Worm (Caenorhabditis elegans) whole organism, L4/young adult: ENCODE data around the gene F42A6.6.

ENCODE experiments used
- W03F9.2 ChIP-seq: fragments of 150-350 bp; optimal IDR thresholded peaks from 2 replicates; lab custom pipeline; 2014; ENCODE audit warnings: missing biosample characterization, missing genetic modification characterization
- dao-5 ChIP-seq: sonication (generic microtip); optimal IDR thresholded peaks from 2 replicates; lab custom pipeline; 2016; ENCODE audit warnings: missing genotype, missing genetic modification characterization, moderate library complexity, missing compliant biosample characterization
- him-1 ChIP-seq: sonication (generic microtip); optimal IDR thresholded peaks from 2 replicates; lab custom pipeline; 2016; ENCODE audit warnings: missing genotype, missing genetic modification reagents, missing genetic modification characterization, missing compliant biosample characterization

DNA sequence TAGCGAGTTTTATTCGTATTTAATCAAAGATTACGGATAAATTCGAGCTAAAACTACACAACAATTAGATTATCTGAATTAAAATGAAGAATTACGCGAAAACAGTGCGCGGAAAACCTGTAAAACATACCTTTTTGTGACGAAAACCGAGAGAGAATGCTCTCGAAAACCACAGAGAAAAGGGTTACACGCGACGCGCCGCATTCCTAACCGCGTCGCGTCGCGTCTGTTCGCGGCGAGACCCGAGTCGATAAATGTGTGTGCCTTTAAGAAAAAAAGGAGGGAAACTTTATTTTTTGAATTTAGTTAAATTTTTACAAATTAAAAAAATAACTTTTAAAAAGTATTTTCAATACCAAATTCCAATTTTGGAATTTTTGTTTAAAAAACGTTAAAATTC, 2.0 kb upstream of the F42A6.6 start, which contains the start of gene hrpa-1:
- TF ChIP-seq him-1 (tag; lab: Kevin White, UChicago) (peak; percentile 47), W03F9.2 (tag; lab: Kevin White, UChicago) (peak; percentile 78), dao-5 (tag; lab: Kevin White, UChicago) (no peak)
